Worm (Caenorhabditis elegans) whole organism, L2 larva: Measurements from ENCODE around the gene K02E7.11.

ENCODE experiments used
- F13H6.1 ChIP-seq: sonication (generic microtip); optimal IDR thresholded peaks from 2 replicates; lab custom pipeline; 2016; ENCODE audit warnings: missing genetic modification characterization, missing compliant biosample characterization
- elt-3 ChIP-seq: sonication (generic microtip); optimal IDR thresholded peaks from 2 replicates; lab custom pipeline; 2017; ENCODE audit warnings: missing biosample characterization, missing genetic modification characterization
- lin-13 ChIP-seq: fragments of 150-350 bp; optimal IDR thresholded peaks from 2 replicates; lab custom pipeline; 2014; ENCODE audit warnings: missing biosample characterization, missing genetic modification reagents, missing genetic modification characterization
- lin-39 ChIP-seq: fragments of 150-350 bp; optimal IDR thresholded peaks from 2 replicates; lab custom pipeline; 2014; ENCODE audit warnings: missing biosample characterization, missing genetic modification reagents, missing genetic modification characterization
- nhr-11 ChIP-seq: fragments of 150-350 bp; optimal IDR thresholded peaks from 2 replicates; lab custom pipeline; 2014; ENCODE audit warnings: missing biosample characterization, missing genetic modification characterization
- nhr-129 ChIP-seq: fragments of 150-350 bp; optimal IDR thresholded peaks from 2 replicates; lab custom pipeline; 2014; ENCODE audit warnings: missing biosample characterization, missing genetic modification characterization
- nhr-23 ChIP-seq: fragments of 150-350 bp; optimal IDR thresholded peaks from 2 replicates; lab custom pipeline; 2014; ENCODE audit warnings: missing biosample characterization, missing genetic modification reagents, missing genetic modification characterization
- nhr-237 ChIP-seq: fragments of 150-350 bp; optimal IDR thresholded peaks from 2 replicates; lab custom pipeline; 2014; ENCODE audit warnings: missing biosample characterization, missing genetic modification characterization
- nhr-25 ChIP-seq: fragments of 150-350 bp; sonication (generic microtip); optimal IDR thresholded peaks from 3 replicates; lab custom pipeline; 2014; ENCODE audit warnings: missing biosample characterization, missing genetic modification characterization
- sem-4 ChIP-seq: fragments of 150-350 bp; optimal IDR thresholded peaks from 2 replicates; lab custom pipeline; 2014; ENCODE audit warnings: missing biosample characterization, missing genetic modification reagents, missing genetic modification characterization
- snpc-4 ChIP-seq: fragments of 150-350 bp; optimal IDR thresholded peaks from 2 replicates; lab custom pipeline; 2014; ENCODE audit warnings: missing biosample characterization, missing genetic modification characterization
- unc-55 ChIP-seq: fragments of 150-350 bp; sonication (generic microtip); optimal IDR thresholded peaks from 3 replicates; lab custom pipeline; 2014; ENCODE audit warnings: missing biosample characterization, missing genetic modification reagents, missing genetic modification characterization
- ztf-1 ChIP-seq: fragments of 200-800 bp; sonication (Bioruptor generic); conservative IDR thresholded peaks from 2 replicates; pipeline ENCODE4 v1.3.6; 2022; ENCODE audit warnings: missing genetic modification characterization, missing compliant biosample characterization

ce11 chrII:1088527-1089230 lies 13.4 kb upstream of the K02E7.11 start:
- TF ChIP-seq nhr-129 (tag; lab: Kevin White, UChicago): no peak
- no peak for TF ChIP-seq nhr-237 (tag; lab: Kevin White, UChicago)
- TF ChIP-seq F13H6.1 (tag; lab: Kevin White, UChicago): peak; percentile 2
- no peak for TF ChIP-seq lin-39
- TF ChIP-seq snpc-4 (tag; lab: Kevin White, UChicago): no peak
- TF ChIP-seq nhr-25 (tag; lab: Kevin White, UChicago): peak; percentile 67
- TF ChIP-seq sem-4 (tag; lab: Kevin White, UChicago): no peak
- no peak for TF ChIP-seq elt-3 (tag; lab: Kevin White, UChicago)
- no peak for TF ChIP-seq ztf-1 (GFP tag; lab: Robert Waterston, UW)
- TF ChIP-seq lin-13 (GFP tag; lab: Kevin White, UChicago): no peak
- TF ChIP-seq nhr-23 (tag; lab: Kevin White, UChicago): no peak
- TF ChIP-seq nhr-11 (tag; lab: Kevin White, UChicago): no peak
- TF ChIP-seq unc-55 (GFP tag; lab: Kevin White, UChicago): no peak
